Fruit fly (Drosophila melanogaster) whole organism, adult: ENCODE measurements around the gene pug.

Experiments used
- CG11617 ChIP-seq: fragments of 200-800 bp; sonication (Bioruptor generic); optimal IDR thresholded peaks from 2 replicates; lab custom pipeline; 2017; ENCODE audit warnings: mild to moderate bottlenecking, missing biosample characterization, missing genetic modification reagents, missing genetic modification characterization
- CG12768 ChIP-seq: fragments of 200-800 bp; sonication (Bioruptor generic); optimal IDR thresholded peaks from 2 replicates; lab custom pipeline; 2017; ENCODE audit warnings: missing biosample characterization, missing genetic modification characterization, mild to moderate bottlenecking, moderate library complexity, missing genetic modification reagents
- CG14711 ChIP-seq: fragments of 200-800 bp; sonication (Bioruptor generic); optimal IDR thresholded peaks from 2 replicates; lab custom pipeline; 2018; ENCODE audit warnings: missing biosample characterization, mild to moderate bottlenecking, missing genetic modification characterization, moderate library complexity
- CG1620 ChIP-seq: fragments of 200-800 bp; sonication (Bioruptor generic); optimal IDR thresholded peaks from 2 replicates; lab custom pipeline; 2016; ENCODE audit warnings: missing biosample characterization, missing genetic modification characterization
- CG33017 ChIP-seq: fragments of 200-800 bp; sonication (Bioruptor generic); optimal IDR thresholded peaks from 2 replicates; lab custom pipeline; 2018; ENCODE audit warnings: missing biosample characterization, mild to moderate bottlenecking, missing genetic modification characterization, moderate library complexity
- CG5204 ChIP-seq: fragments of 200-800 bp; sonication (Bioruptor generic); optimal IDR thresholded peaks from 2 replicates; lab custom pipeline; 2016; ENCODE audit warnings: missing biosample characterization, missing genetic modification characterization
- CG7045 ChIP-seq: fragments of 200-800 bp; sonication (Bioruptor generic); optimal IDR thresholded peaks from 2 replicates; lab custom pipeline; 2017; ENCODE audit warnings: missing biosample characterization, mild to moderate bottlenecking, missing genetic modification characterization
- CG7101 ChIP-seq: fragments of 200-800 bp; sonication (Bioruptor generic); optimal IDR thresholded peaks from 2 replicates; lab custom pipeline; 2018; ENCODE audit warnings: missing biosample characterization, mild to moderate bottlenecking, missing genetic modification characterization, moderate library complexity
- Clk ChIP-seq: fragments of 200-800 bp; sonication (Bioruptor generic); optimal IDR thresholded peaks from 2 replicates; lab custom pipeline; 2017; ENCODE audit warnings: missing biosample characterization, missing genetic modification characterization
- Crg-1 ChIP-seq: fragments of 200-800 bp; sonication (Bioruptor generic); optimal IDR thresholded peaks from 2 replicates; lab custom pipeline; 2016; ENCODE audit warnings: missing biosample characterization, missing genetic modification characterization
- Hr96 ChIP-seq: fragments of 200-800 bp; sonication (Bioruptor generic); optimal IDR thresholded peaks from 2 replicates; lab custom pipeline; 2016; ENCODE audit warnings: missing biosample characterization, missing genetic modification characterization
- Mnt ChIP-seq: fragments of 200-800 bp; sonication (Bioruptor generic); optimal IDR thresholded peaks from 2 replicates; lab custom pipeline; 2016; ENCODE audit warnings: missing biosample characterization, mild to moderate bottlenecking, missing genetic modification characterization
- bab1 ChIP-seq: fragments of 200-800 bp; sonication (Bioruptor generic); optimal IDR thresholded peaks from 3 replicates; lab custom pipeline; 2019; ENCODE audit warnings: missing biosample characterization, mild to moderate bottlenecking, missing genetic modification characterization, moderate library complexity
- cic ChIP-seq: fragments of 200-800 bp; sonication (Bioruptor generic); optimal IDR thresholded peaks from 2 replicates; lab custom pipeline; 2017; ENCODE audit warnings: missing biosample characterization, mild to moderate bottlenecking, missing genetic modification characterization, moderate library complexity
- cnc ChIP-seq, 2 experiments: fragments of >200 bp; optimal IDR thresholded peaks; 2 replicates each; lab custom pipeline; 2017
- kay ChIP-seq: fragments of 200-800 bp; sonication (Bioruptor generic); peaks from one replicate; lab custom pipeline; 2016; ENCODE audit warnings: missing biosample characterization, missing genetic modification characterization, borderline replicate concordance
- ovo ChIP-seq: fragments of 200-800 bp; sonication (Bioruptor generic); optimal IDR thresholded peaks from 2 replicates; lab custom pipeline; 2016; ENCODE audit warnings: missing biosample characterization, missing genetic modification characterization
- pad ChIP-seq: fragments of 200-800 bp; sonication (Bioruptor generic); optimal IDR thresholded peaks from 3 replicates; lab custom pipeline; 2017; ENCODE audit warnings: missing biosample characterization, missing genetic modification characterization, mild to moderate bottlenecking, moderate library complexity, missing genetic modification reagents
- tj ChIP-seq: fragments of 200-800 bp; sonication (Bioruptor generic); optimal IDR thresholded peaks from 3 replicates; lab custom pipeline; 2017; ENCODE audit warnings: missing biosample characterization, mild to moderate bottlenecking, missing genetic modification characterization, moderate library complexity
- toe ChIP-seq: fragments of 200-800 bp; sonication (Bioruptor generic); optimal IDR thresholded peaks from 2 replicates; lab custom pipeline; 2016; ENCODE audit warnings: missing biosample characterization, missing genetic modification characterization

pug gene

DNA sequence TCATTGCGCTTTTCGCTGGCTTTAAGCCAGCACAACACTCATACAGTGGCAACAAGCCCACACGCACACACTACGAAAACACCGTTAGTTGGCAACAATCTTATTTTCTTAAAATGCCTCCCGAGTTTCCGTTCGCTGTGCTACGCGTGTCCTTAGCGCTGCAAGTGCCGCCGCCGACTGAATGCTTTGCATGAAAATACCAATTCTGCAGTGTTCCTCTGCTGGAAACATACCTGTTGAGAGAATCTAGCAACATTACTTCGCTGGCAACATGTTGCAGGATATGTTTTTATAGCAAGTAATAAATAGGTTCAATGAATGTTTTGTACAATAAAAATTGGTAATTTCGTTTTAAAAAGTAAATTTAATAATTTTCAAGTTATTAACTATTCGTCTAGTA is 54.7 kb downstream of the pug start, which contains the start of gene TkR86C:
TkR86C (minus strand) TSS at position 168 of the 400 bp plus-strand sequence.
- TF ChIP-seq CG7101 (tag; lab: Kevin White, UChicago) (no peak), Crg-1 (GFP tag; lab: Kevin White, UChicago) (no peak), Mnt (GFP tag; lab: Kevin White, UChicago) (no peak), kay (GFP tag; lab: Kevin White, UChicago) (no peak), Hr96 (no peak), CG33017 (tag; lab: Kevin White, UChicago) (no peak), CG1620 (no peak), CG5204 (GFP tag; lab: Kevin White, UChicago) (no peak), CG11617 (GFP tag; lab: Kevin White, UChicago) (no peak), CG7045 (GFP tag; lab: Kevin White, UChicago) (no peak), Clk (GFP tag; lab: Kevin White, UChicago) (no peak), cnc (optimal IDR thresholded peaks at IDR 0.05; lab: Kevin White, UChicago) (no peak), CG12768 (GFP tag; lab: Kevin White, UChicago) (no peak), tj (GFP tag; lab: Kevin White, UChicago) (no peak), pad (GFP tag; lab: Kevin White, UChicago) (no peak), toe (GFP tag; lab: Kevin White, UChicago) (no peak), CG14711 (tag; lab: Kevin White, UChicago) (no peak), cic (no peak), bab1 (no peak), ovo (GFP tag; lab: Kevin White, UChicago) (no peak)
